Worm (Caenorhabditis elegans): Measurements from ENCODE around the gene cex-2.

ce11 chrII:7864892-7865291 is 29.7 kb upstream of the cex-2 start:
- TF ChIP-seq zag-1 (tag; optimal IDR thresholded peaks at IDR 0.05) (no peak), egl-27 (tag; optimal IDR thresholded peaks at IDR 0.05) (no peak), aly-2 (tag; optimal IDR thresholded peaks at IDR 0.05) (no peak), fkh-10 (GFP tag; optimal IDR thresholded peaks at IDR 0.05) (no peak), nhr-76 (tag; optimal IDR thresholded peaks at IDR 0.05) (no peak), nhr-28 (tag; optimal IDR thresholded peaks at IDR 0.05) (no peak), dmd-8 (GFP tag; IDR thresholded peaks at IDR 0.05) (no peak), ZK546.5 (tag; optimal IDR thresholded peaks at IDR 0.05) (no peak), F49E8.2 (tag; optimal IDR thresholded peaks at IDR 0.05; ENCODE audit: borderline replicate concordance) (no peak), mdl-1 (tag; optimal IDR thresholded peaks at IDR 0.05) (no peak), zfp-2 (tag; optimal IDR thresholded peaks at IDR 0.05) (no peak)

All from whole organism, L4 larva.